Fruit fly (Drosophila melanogaster): Measurements from ENCODE around the gene MnM.

Gene MnM

DNA sequence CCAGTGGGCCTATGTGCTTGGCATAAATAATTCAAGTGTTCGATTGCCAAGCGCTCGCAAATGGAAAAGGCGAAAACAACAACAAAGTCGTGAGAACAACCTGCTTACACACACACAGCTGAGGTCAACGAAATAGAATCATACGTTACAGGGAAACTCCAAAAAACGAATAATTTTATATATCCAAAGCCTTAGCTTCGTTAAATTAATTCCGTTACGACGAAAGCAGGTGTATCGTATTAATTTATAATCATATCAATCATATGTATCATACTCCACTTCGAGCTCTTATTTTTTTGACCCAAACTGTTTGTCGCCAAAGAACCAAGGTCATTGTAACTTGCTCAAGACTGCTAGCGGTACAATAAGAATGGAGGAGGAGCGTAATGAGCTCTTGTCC, 1.1 kb upstream of the MnM start (continued):
- TF ChIP-seq CG5953 (GFP tag; IDR thresholded peaks at IDR 0.05), result peak; percentile 29; the same call in 1 of the 2 replicates
- no peak for TF ChIP-seq hb (GFP tag; IDR thresholded peaks at IDR 0.05; ENCODE audit: partially characterized antibody)
- peak; percentile 60 for TF ChIP-seq Mes4 (GFP tag; optimal IDR thresholded peaks at IDR 0.05)
- peak; percentile 97 for TF ChIP-seq sens (GFP tag)
- peak; percentile 81 for TF ChIP-seq Bteb2 (GFP tag; optimal IDR thresholded peaks at IDR 0.05)
- TF ChIP-seq cato (GFP tag; optimal IDR thresholded peaks at IDR 0.05; ENCODE audit: borderline replicate concordance), result peak; percentile 45
- TF ChIP-seq CG32532 (GFP tag; IDR thresholded peaks at IDR 0.05), result peak; percentile 89
- TF ChIP-seq CG12155 (GFP tag; optimal IDR thresholded peaks at IDR 0.05), result peak; percentile 76
- TF ChIP-seq Hr39 (optimal IDR thresholded peaks at IDR 0.05), result no peak
- peak; percentile 86 for TF ChIP-seq HLH3B (GFP tag; IDR thresholded peaks at IDR 0.05)
- TF ChIP-seq CG10147 (GFP tag; optimal IDR thresholded peaks at IDR 0.05), result no peak
- peak; percentile 93 for TF ChIP-seq Meics (GFP tag; optimal IDR thresholded peaks at IDR 0.05)
- no peak for TF ChIP-seq CG16813 (GFP tag; IDR thresholded peaks at IDR 0.05; ENCODE audit: partially characterized antibody)
- peak; percentile 70 for TF ChIP-seq peb (GFP tag; IDR thresholded peaks at IDR 0.05)
- no peak for TF ChIP-seq Hmx (GFP tag; optimal IDR thresholded peaks at IDR 0.05)
- peak; percentile 19 for TF ChIP-seq bigmax (GFP tag; optimal IDR thresholded peaks at IDR 0.05)
- TF ChIP-seq CG12744 (GFP tag; optimal IDR thresholded peaks at IDR 0.05), result peak; percentile 80
- TF ChIP-seq CG15514 (GFP tag; optimal IDR thresholded peaks at IDR 0.05), result peak; percentile 82
- peak; percentile 93 for TF ChIP-seq ftz-f1 (GFP tag; optimal IDR thresholded peaks at IDR 0.05)
- TF ChIP-seq BEAF-32 (GFP tag; optimal IDR thresholded peaks at IDR 0.05), result no peak
- TF ChIP-seq dpn (GFP tag; optimal IDR thresholded peaks at IDR 0.05), result peak; percentile 85 to 89
- no peak for TF ChIP-seq abd-A (tag; optimal IDR thresholded peaks at IDR 0.05)
- TF ChIP-seq pan (optimal IDR thresholded peaks at IDR 0.05), result no peak
- TF ChIP-seq pan (GFP tag; optimal IDR thresholded peaks at IDR 0.05 in 1 of 2, IDR thresholded peaks at IDR 0.05 in 1 of 2), result peak in 1 of 2 experiments; percentile 92
- no peak for TF ChIP-seq odd (GFP tag; optimal IDR thresholded peaks at IDR 0.05)
- TF ChIP-seq ham (GFP tag; IDR thresholded peaks at IDR 0.05), result peak; percentile 42; the same call in 1 of the 2 replicates
- TF ChIP-seq sima (GFP tag; optimal IDR thresholded peaks at IDR 0.05), result no peak
- peak; percentile 43; the same call in 1 of the 2 replicates for TF ChIP-seq dimm (GFP tag; IDR thresholded peaks at IDR 0.05)
- TF ChIP-seq CG10959 (GFP tag; IDR thresholded peaks at IDR 0.05), result peak; percentile 61
- TF ChIP-seq CG34224 (GFP tag; IDR thresholded peaks at IDR 0.05; ENCODE audit: partially characterized antibody), result no peak
- peak; percentile 96 for TF ChIP-seq Xrp1 (GFP tag; IDR thresholded peaks at IDR 0.05)
- peak; percentile 90 for TF ChIP-seq B-H1 (GFP tag; IDR thresholded peaks at IDR 0.05)
- peak; percentile 79 for TF ChIP-seq en (GFP tag; optimal IDR thresholded peaks at IDR 0.05)
- TF ChIP-seq CG6765 (GFP tag; optimal IDR thresholded peaks at IDR 0.05), result peak; percentile 84
- TF ChIP-seq CG1529 (GFP tag; optimal IDR thresholded peaks at IDR 0.05), result peak; percentile 62
- peak; percentile 38 for TF ChIP-seq trh (GFP tag; optimal IDR thresholded peaks at IDR 0.05)
- TF ChIP-seq CG9932 (GFP tag; IDR thresholded peaks at IDR 0.05), result peak; percentile 70
- TF ChIP-seq CG10431 (GFP tag; optimal IDR thresholded peaks at IDR 0.05), result peak; percentile 11
- peak; percentile 86 for TF ChIP-seq Spps (tag; optimal IDR thresholded peaks at IDR 0.05)
- peak; percentile 88 for TF ChIP-seq Blimp-1 (GFP tag; optimal IDR thresholded peaks at IDR 0.05)
- no peak for TF ChIP-seq CG1832 (GFP tag; optimal IDR thresholded peaks at IDR 0.05)
- TF ChIP-seq fd96Cb (tag; optimal IDR thresholded peaks at IDR 0.05), result peak; percentile 87
- no peak for TF ChIP-seq CG11504 (tag; optimal IDR thresholded peaks at IDR 0.05)
- TF ChIP-seq CG10979 (tag; optimal IDR thresholded peaks at IDR 0.05), result peak; percentile 92
- peak; percentile 81 for TF ChIP-seq NfI (GFP tag; optimal IDR thresholded peaks at IDR 0.05)
- no peak for TF ChIP-seq Doc3 (GFP tag; IDR thresholded peaks at IDR 0.05; ENCODE audit: partially characterized antibody)
- peak; percentile 31 for TF ChIP-seq Atf3 (GFP tag; optimal IDR thresholded peaks at IDR 0.05)
- TF ChIP-seq CG33557 (GFP tag; optimal IDR thresholded peaks at IDR 0.05), result peak; percentile 62
- TF ChIP-seq CG3065 (GFP tag; optimal IDR thresholded peaks at IDR 0.05), result peak; percentile 68
- TF ChIP-seq scrt (GFP tag; optimal IDR thresholded peaks at IDR 0.05), result no peak
- no peak for TF ChIP-seq unc-4 (GFP tag; IDR thresholded peaks at IDR 0.05; ENCODE audit: partially characterized antibody)
